Fruit fly (Drosophila melanogaster) whole organism, pupa: ENCODE results near the gene CG15414.

Source experiments
- CG10348 ChIP-seq: fragments of 200-800 bp; sonication (Bioruptor generic); IDR thresholded peaks from 2 replicates; pipeline ENCODE4 v1.3.6; 2022; ENCODE audit warnings: missing biosample characterization, missing genetic modification characterization
- CG12605 ChIP-seq: fragments of 200-800 bp; sonication (Bioruptor generic); IDR thresholded peaks from 2 replicates; pipeline ENCODE4 v1.3.6; 2022; ENCODE audit warnings: missing biosample characterization, missing genetic modification characterization
- CG13204 ChIP-seq: fragments of 200-800 bp; sonication (Bioruptor generic); optimal IDR thresholded peaks from 2 replicates; lab custom pipeline; 2018; ENCODE audit warnings: missing biosample characterization, mild to moderate bottlenecking, missing genetic modification characterization, moderate library complexity
- CG14655 ChIP-seq: fragments of 200-800 bp; sonication (Bioruptor generic); optimal IDR thresholded peaks from 3 replicates; lab custom pipeline; 2017; ENCODE audit warnings: mild to moderate bottlenecking, missing biosample characterization, missing genetic modification reagents, missing genetic modification characterization
- CG15710 ChIP-seq: fragments of 200-800 bp; sonication (Bioruptor generic); optimal IDR thresholded peaks from 2 replicates; lab custom pipeline; 2018; ENCODE audit warnings: missing biosample characterization, mild to moderate bottlenecking, missing genetic modification characterization, moderate library complexity
- CG17806 ChIP-seq: fragments of 200-800 bp; sonication (Bioruptor generic); optimal IDR thresholded peaks from 2 replicates; lab custom pipeline; 2018; ENCODE audit warnings: missing biosample characterization, mild to moderate bottlenecking, missing genetic modification characterization, moderate library complexity
- CG32121 ChIP-seq: fragments of 200-800 bp; sonication (Bioruptor generic); IDR thresholded peaks from 2 replicates; pipeline ENCODE4 v1.3.6; 2022; ENCODE audit warnings: missing biosample characterization, missing genetic modification characterization
- CG34367 ChIP-seq: fragments of 200-800 bp; sonication (Bioruptor generic); optimal IDR thresholded peaks from 2 replicates; lab custom pipeline; 2018; ENCODE audit warnings: missing biosample characterization, mild to moderate bottlenecking, missing genetic modification characterization
- CG4496 ChIP-seq: fragments of 200-800 bp; sonication (Bioruptor generic); IDR thresholded peaks from 3 replicates; pipeline ENCODE4 v1.3.6; 2022; ENCODE audit warnings: missing biosample characterization, missing genetic modification characterization
- CG8159 ChIP-seq: fragments of 200-800 bp; sonication (Bioruptor generic); optimal IDR thresholded peaks from 3 replicates; lab custom pipeline; 2018; ENCODE audit warnings: missing biosample characterization, mild to moderate bottlenecking, missing genetic modification characterization, moderate library complexity
- CG8301 ChIP-seq: fragments of 200-800 bp; sonication (Bioruptor generic); optimal IDR thresholded peaks from 2 replicates; lab custom pipeline; 2018; ENCODE audit warnings: missing biosample characterization, mild to moderate bottlenecking, missing genetic modification characterization
- CG9948 ChIP-seq: fragments of 200-800 bp; sonication (Bioruptor generic); optimal IDR thresholded peaks from 2 replicates; lab custom pipeline; 2018; ENCODE audit warnings: missing biosample characterization, mild to moderate bottlenecking, missing genetic modification characterization, moderate library complexity
- D1 ChIP-seq: fragments of 200-800 bp; sonication (Bioruptor generic); optimal IDR thresholded peaks from 2 replicates; lab custom pipeline; 2018; ENCODE audit warnings: missing biosample characterization, mild to moderate bottlenecking, missing genetic modification characterization, moderate library complexity
- EcR ChIP-seq: fragments of 200-800 bp; sonication (Bioruptor generic); optimal IDR thresholded peaks from 3 replicates; lab custom pipeline; 2019; ENCODE audit warnings: missing biosample characterization, missing genetic modification characterization, mild to moderate bottlenecking, moderate library complexity, missing genetic modification reagents
- Ets98B ChIP-seq: fragments of 200-800 bp; sonication (Bioruptor generic); IDR thresholded peaks from 2 replicates; pipeline ENCODE4 v1.3.6; 2022; ENCODE audit warnings: missing biosample characterization, missing genetic modification characterization
- Pif1A ChIP-seq: fragments of 200-800 bp; sonication (Bioruptor generic); optimal IDR thresholded peaks from 3 replicates; lab custom pipeline; 2016; ENCODE audit warnings: missing biosample characterization, missing genetic modification characterization
- Pif1B ChIP-seq: fragments of 200-800 bp; sonication (Bioruptor generic); optimal IDR thresholded peaks from 3 replicates; lab custom pipeline; 2016; ENCODE audit warnings: missing biosample characterization, missing genetic modification characterization
- Snoo ChIP-seq: fragments of 200-800 bp; sonication (Bioruptor generic); optimal IDR thresholded peaks from 3 replicates; lab custom pipeline; 2017; ENCODE audit warnings: missing biosample characterization, mild to moderate bottlenecking, missing genetic modification characterization, inconsistent platforms
- fd96Ca ChIP-seq: fragments of 200-800 bp; sonication (Bioruptor generic); IDR thresholded peaks from 3 replicates; pipeline ENCODE4 v1.3.6; 2022; ENCODE audit warnings: missing biosample characterization, missing genetic modification characterization
- gl ChIP-seq: fragments of 200-800 bp; sonication (Bioruptor generic); optimal IDR thresholded peaks from 2 replicates; lab custom pipeline; 2018; ENCODE audit warnings: missing biosample characterization, mild to moderate bottlenecking, missing genetic modification characterization
- rn ChIP-seq: fragments of 200-800 bp; sonication (Bioruptor generic); IDR thresholded peaks from 2 replicates; pipeline ENCODE4 v1.3.6; 2022; ENCODE audit warnings: missing biosample characterization, missing genetic modification characterization

CG15414 gene

dm6 chr2L:3530186-3530832, 39.4 kb upstream of the CG15414 start, which contains the start of the genes Spindly and IFT57:
Spindly (minus strand) TSS chr2L:3530317.
IFT57 (plus strand) TSS chr2L:3530789.
- TF ChIP-seq CG8159 (no peak), CG14655 (GFP tag; lab: Kevin White, UChicago) (no peak), rn (GFP tag; lab: Robert Waterston, UW) (no peak), Ets98B (GFP tag; lab: Robert Waterston, UW) (no peak), gl (no peak), Pif1A (GFP tag; lab: Kevin White, UChicago) (no peak), CG8301 (tag; lab: Kevin White, UChicago) (no peak), CG17806 (tag; lab: Kevin White, UChicago) (no peak), D1 (tag; lab: Kevin White, UChicago) (no peak), Snoo (tag; lab: Kevin White, UChicago) (no peak), EcR (GFP tag; lab: Kevin White, UChicago) (no peak), CG10348 (GFP tag; lab: Robert Waterston, UW) (no peak), CG4496 (GFP tag; lab: Robert Waterston, UW) (no peak), CG9948 (no peak), CG12605 (GFP tag; lab: Robert Waterston, UW) (no peak), Pif1B (GFP tag; lab: Kevin White, UChicago) (no peak), fd96Ca (GFP tag; lab: Robert Waterston, UW) (no peak), CG13204 (no peak), CG32121 (GFP tag; lab: Robert Waterston, UW) (no peak), CG15710 (tag; lab: Kevin White, UChicago) (no peak)

- TF ChIP-seq Pif1A (GFP tag; lab: Kevin White, UChicago) (no peak), Pif1B (GFP tag; lab: Kevin White, UChicago) (no peak), CG10348 (GFP tag; lab: Robert Waterston, UW) (no peak), CG9948 (no peak), EcR (GFP tag; lab: Kevin White, UChicago) (no peak), CG13204 (no peak), CG14655 (GFP tag; lab: Kevin White, UChicago) (no peak)
Observed at dm6 chr2L:3524729-3525181, 33.9 kb upstream of the CG15414 start, which contains the start of gene CG8852. CG8852 (plus strand) TSS chr2L:3525131.

dm6 chr2L:3523956-3524355, 33.1 kb upstream of the CG15414 start, which contains the start of gene Sr-CIV:
Sr-CIV (minus strand) TSS chr2L:3524056.
- no peak for TF ChIP-seq CG4496 (GFP tag; lab: Robert Waterston, UW)
- TF ChIP-seq Ets98B (GFP tag; lab: Robert Waterston, UW) = no peak
- no peak for TF ChIP-seq CG9948
- TF ChIP-seq rn (GFP tag; lab: Robert Waterston, UW) = no peak
- no peak for TF ChIP-seq CG17806 (tag; lab: Kevin White, UChicago)
- TF ChIP-seq fd96Ca (GFP tag; lab: Robert Waterston, UW) = no peak
- no peak for TF ChIP-seq CG13204
- no peak for TF ChIP-seq CG15710 (tag; lab: Kevin White, UChicago)
- TF ChIP-seq Pif1B (GFP tag; lab: Kevin White, UChicago) = no peak
- no peak for TF ChIP-seq CG12605 (GFP tag; lab: Robert Waterston, UW)
- no peak for TF ChIP-seq CG10348 (GFP tag; lab: Robert Waterston, UW)
- TF ChIP-seq CG32121 (GFP tag; lab: Robert Waterston, UW) = no peak
- no peak for TF ChIP-seq gl
- TF ChIP-seq Snoo (tag; lab: Kevin White, UChicago) = no peak
- TF ChIP-seq CG34367 (tag; lab: Kevin White, UChicago) = no peak

- TF ChIP-seq CG10348 (GFP tag; lab: Robert Waterston, UW) (no peak), CG32121 (GFP tag; lab: Robert Waterston, UW) (no peak), Pif1B (GFP tag; lab: Kevin White, UChicago) (no peak), Snoo (tag; lab: Kevin White, UChicago) (no peak), CG8159 (no peak), CG12605 (GFP tag; lab: Robert Waterston, UW) (no peak), CG15710 (tag; lab: Kevin White, UChicago) (no peak), CG34367 (tag; lab: Kevin White, UChicago) (no peak), CG14655 (GFP tag; lab: Kevin White, UChicago) (no peak), CG9948 (no peak), CG8301 (tag; lab: Kevin White, UChicago) (no peak)
Observed at dm6 chr2L:3519551-3519950, 28.7 kb upstream of the CG15414 start, which contains the start of the genes CG3213 and CG8851. CG3213 (minus strand) TSS chr2L:3519651. CG8851 (plus strand) TSS chr2L:3519677.

dm6 chr2L:3514569-3515191, 23.8 kb upstream of the CG15414 start, which contains the start of the genes LeuRS and CG17593:
LeuRS (minus strand) TSS chr2L:3514656.
CG17593 (plus strand) TSS chr2L:3514872.
- TF ChIP-seq CG8159 = no peak
- TF ChIP-seq CG17806 (tag; lab: Kevin White, UChicago) = no peak
- no peak for TF ChIP-seq CG15710 (tag; lab: Kevin White, UChicago)
- TF ChIP-seq gl = no peak
- TF ChIP-seq EcR (GFP tag; lab: Kevin White, UChicago) = no peak
- no peak for TF ChIP-seq CG9948
- no peak for TF ChIP-seq CG12605 (GFP tag; lab: Robert Waterston, UW)
- TF ChIP-seq Pif1A (GFP tag; lab: Kevin White, UChicago) = no peak
- TF ChIP-seq CG34367 (tag; lab: Kevin White, UChicago) = no peak
- no peak for TF ChIP-seq CG4496 (GFP tag; lab: Robert Waterston, UW)
- no peak for TF ChIP-seq Snoo (tag; lab: Kevin White, UChicago)
- no peak for TF ChIP-seq CG10348 (GFP tag; lab: Robert Waterston, UW)
- TF ChIP-seq D1 (tag; lab: Kevin White, UChicago) = no peak
- no peak for TF ChIP-seq Pif1B (GFP tag; lab: Kevin White, UChicago)
- TF ChIP-seq Ets98B (GFP tag; lab: Robert Waterston, UW) = no peak
- TF ChIP-seq, all 21 proteins: peak for 0
